Worm (Caenorhabditis elegans): Measurements from ENCODE around the gene ZK637.15.

ce11 chrIII:8888956-8889355, 30.9 kb upstream of the ZK637.15 start, which contains the start of gene ZK637.14:
- TF ChIP-seq med-1 (GFP tag; optimal IDR thresholded peaks at IDR 0.05; ENCODE audit: insufficient read depth) = no peak
- no peak for TF ChIP-seq flt-1 (GFP tag; IDR thresholded peaks at IDR 0.05)
- no peak for TF ChIP-seq ztf-29 (GFP tag; IDR thresholded peaks at IDR 0.05)
- TF ChIP-seq tab-1 (GFP tag; IDR thresholded peaks at IDR 0.05) = no peak
